Worm (Caenorhabditis elegans) whole organism, L3 larva: ENCODE data around the gene F19B6.3.

Experiments used
- aly-2 ChIP-seq: fragments of 150-350 bp; optimal IDR thresholded peaks from 2 replicates; lab custom pipeline; 2014; ENCODE audit warnings: missing biosample characterization, missing genetic modification characterization
- ama-1 ChIP-seq: fragments of 150-350 bp; optimal IDR thresholded peaks from 2 replicates; lab custom pipeline; 2018
- ceh-16 ChIP-seq: sonication (generic microtip); optimal IDR thresholded peaks from 2 replicates; lab custom pipeline; 2017; ENCODE audit warnings: missing biosample characterization, missing genetic modification characterization
- ceh-9 ChIP-seq: sonication (generic microtip); optimal IDR thresholded peaks from 2 replicates; lab custom pipeline; 2018; ENCODE audit warnings: missing biosample characterization, missing genetic modification characterization
- daf-12 ChIP-seq: fragments of 150-350 bp; optimal IDR thresholded peaks from 2 replicates; lab custom pipeline; 2014; ENCODE audit warnings: missing biosample characterization, missing genetic modification reagents, missing genetic modification characterization
- egl-27 ChIP-seq: sonication (generic microtip); optimal IDR thresholded peaks from 4 replicates; lab custom pipeline; 2017; ENCODE audit warnings: missing biosample characterization, missing genetic modification reagents, missing genetic modification characterization
- egl-5 ChIP-seq: fragments of 150-350 bp; optimal IDR thresholded peaks from 2 replicates; lab custom pipeline; 2017; ENCODE audit warnings: missing biosample characterization, missing genetic modification reagents, missing genetic modification characterization, inconsistent platforms
- elt-1 ChIP-seq: fragments of 150-350 bp; optimal IDR thresholded peaks from 2 replicates; lab custom pipeline; 2014; ENCODE audit warnings: missing biosample characterization, missing genetic modification characterization
- elt-2 ChIP-seq: sonication (generic microtip); optimal IDR thresholded peaks from 2 replicates; lab custom pipeline; 2016; ENCODE audit warnings: missing genetic modification reagents, mild to moderate bottlenecking, missing genetic modification characterization, missing compliant biosample characterization
- elt-3 ChIP-seq, 3 experiments: fragments of 150-350 bp in 1 of 3; sonication (generic microtip) in 2 of 3; optimal IDR thresholded peaks; 2 replicates in 2 of 3; 4 replicates in 1 of 3; lab custom pipeline; 2014 to 2017; ENCODE audit warnings: missing biosample characterization in 3 of 3, missing genetic modification characterization in 3 of 3
- fkh-10 ChIP-seq: sonication (generic microtip); optimal IDR thresholded peaks from 2 replicates; lab custom pipeline; 2017; ENCODE audit warnings: missing biosample characterization, missing genetic modification reagents, missing genetic modification characterization
- fkh-2 ChIP-seq: fragments of 150-350 bp; optimal IDR thresholded peaks from 2 replicates; lab custom pipeline; 2014; ENCODE audit warnings: missing biosample characterization, missing genetic modification reagents, missing genetic modification characterization
- hmg-11 ChIP-seq: sonication (generic microtip); optimal IDR thresholded peaks from 2 replicates; lab custom pipeline; 2016; ENCODE audit warnings: missing genetic modification characterization, missing compliant biosample characterization
- jun-1 ChIP-seq: fragments of 150-350 bp; optimal IDR thresholded peaks from 2 replicates; lab custom pipeline; 2014; ENCODE audit warnings: missing biosample characterization, missing genetic modification reagents, missing genetic modification characterization
- lin-15B ChIP-seq: fragments of 150-350 bp; optimal IDR thresholded peaks from 2 replicates; lab custom pipeline; 2014; ENCODE audit warnings: missing biosample characterization, missing genetic modification characterization
- lin-39 ChIP-seq: fragments of 150-350 bp; optimal IDR thresholded peaks from 2 replicates; lab custom pipeline; 2018; ENCODE audit warnings: missing biosample characterization, missing genetic modification reagents, missing genetic modification characterization
- lsy-12 ChIP-seq: sonication (generic microtip); optimal IDR thresholded peaks from 2 replicates; lab custom pipeline; 2016; ENCODE audit warnings: mild to moderate bottlenecking, missing genetic modification characterization, missing compliant biosample characterization
- mml-1 ChIP-seq: fragments of 150-350 bp; sonication (generic microtip); optimal IDR thresholded peaks from 3 replicates; lab custom pipeline; 2014; ENCODE audit warnings: missing biosample characterization, missing genetic modification characterization
- nfya-1 ChIP-seq: sonication (generic microtip); optimal IDR thresholded peaks from 2 replicates; lab custom pipeline; 2017; ENCODE audit warnings: missing genetic modification characterization, mild to moderate bottlenecking, missing compliant biosample characterization, antibody characterized with exemption, moderate library complexity; ENCODE audit not compliant: insufficient read depth
- nhr-11 ChIP-seq: fragments of 150-350 bp; optimal IDR thresholded peaks from 2 replicates; lab custom pipeline; 2014; ENCODE audit warnings: missing biosample characterization, missing genetic modification characterization
- nhr-12 ChIP-seq: fragments of 150-350 bp; optimal IDR thresholded peaks from 2 replicates; lab custom pipeline; 2014; ENCODE audit warnings: missing biosample characterization, missing genetic modification characterization
- nhr-23 ChIP-seq: fragments of 150-350 bp; optimal IDR thresholded peaks from 2 replicates; lab custom pipeline; 2014; ENCODE audit warnings: missing biosample characterization, missing genetic modification reagents, missing genetic modification characterization
- nhr-237 ChIP-seq: fragments of 150-350 bp; optimal IDR thresholded peaks from 2 replicates; lab custom pipeline; 2014; ENCODE audit warnings: missing biosample characterization, missing genetic modification characterization
- nhr-25 ChIP-seq: sonication (generic microtip); optimal IDR thresholded peaks from 2 replicates; lab custom pipeline; 2017; ENCODE audit warnings: missing biosample characterization, missing genetic modification characterization
- nhr-43 ChIP-seq: sonication (generic microtip); optimal IDR thresholded peaks from 2 replicates; lab custom pipeline; 2016; ENCODE audit warnings: mild to moderate bottlenecking, missing genetic modification characterization, missing compliant biosample characterization; ENCODE audit not compliant: poor library complexity, severe bottlenecking
- nhr-76 ChIP-seq: fragments of 150-350 bp; sonication (generic microtip); optimal IDR thresholded peaks from 5 replicates; lab custom pipeline; 2014; ENCODE audit warnings: missing biosample characterization, missing genetic modification characterization
- nhr-77 ChIP-seq: fragments of 150-350 bp; optimal IDR thresholded peaks from 2 replicates; lab custom pipeline; 2014; ENCODE audit warnings: missing biosample characterization, missing genetic modification characterization
- pha-4 ChIP-seq: fragments of 150-350 bp; optimal IDR thresholded peaks from 2 replicates; lab custom pipeline; 2014; ENCODE audit warnings: missing biosample characterization, missing genetic modification reagents, missing genetic modification characterization
- sea-2 ChIP-seq: fragments of 150-350 bp; sonication (generic microtip); optimal IDR thresholded peaks from 4 replicates; lab custom pipeline; 2014; ENCODE audit warnings: missing biosample characterization, missing genetic modification reagents, missing genetic modification characterization
- snpc-4 ChIP-seq: fragments of 150-350 bp; optimal IDR thresholded peaks from 2 replicates; lab custom pipeline; 2014; ENCODE audit warnings: missing biosample characterization, missing genetic modification characterization
- tbx-2 ChIP-seq: sonication (generic microtip); optimal IDR thresholded peaks from 2 replicates; lab custom pipeline; 2016; ENCODE audit warnings: mild to moderate bottlenecking, missing genetic modification characterization, missing compliant biosample characterization
- unc-39 ChIP-seq: sonication (generic microtip); optimal IDR thresholded peaks from 4 replicates; lab custom pipeline; 2017; ENCODE audit warnings: missing biosample characterization, missing genetic modification characterization
- unc-62 ChIP-seq: fragments of 150-350 bp; sonication (generic microtip); optimal IDR thresholded peaks from 4 replicates; lab custom pipeline; 2014; ENCODE audit warnings: missing biosample characterization, missing genetic modification reagents, missing genetic modification characterization
- zag-1 ChIP-seq: fragments of 150-350 bp; optimal IDR thresholded peaks from 2 replicates; lab custom pipeline; 2014; ENCODE audit warnings: missing biosample characterization, missing genetic modification characterization
- ztf-11 ChIP-seq: fragments of 150-350 bp; optimal IDR thresholded peaks from 2 replicates; lab custom pipeline; 2014; ENCODE audit warnings: missing biosample characterization, missing genetic modification characterization

Gene F19B6.3

ce11 chrIV:12334708-12335107, 7.7 kb downstream of the F19B6.3 start:
- peak; percentile 36 for TF ChIP-seq pha-4
- peak; percentile 25 for TF ChIP-seq nfya-1 (tag; lab: Kevin White, UChicago)
- no peak for TF ChIP-seq hmg-11 (tag; lab: Kevin White, UChicago)

- TF ChIP-seq lin-15B (tag; lab: Kevin White, UChicago): peak; percentile 25
- TF ChIP-seq nhr-237 (tag; lab: Kevin White, UChicago): no peak
- TF ChIP-seq elt-1 (tag; lab: Kevin White, UChicago): no peak
- TF ChIP-seq elt-3 (tag; optimal IDR thresholded peaks at IDR 0.05; lab: Kevin White, UChicago): no peak
- no peak for TF ChIP-seq nhr-23 (tag; lab: Kevin White, UChicago)
- peak; percentile 16 for TF ChIP-seq snpc-4 (tag; lab: Kevin White, UChicago)
- peak; percentile 37 for TF ChIP-seq nfya-1 (tag; lab: Kevin White, UChicago)
- peak; percentile 40 for TF ChIP-seq hmg-11 (tag; lab: Kevin White, UChicago)
- peak; percentile 27 for TF ChIP-seq pha-4
- TF ChIP-seq lin-39 (tag; lab: Kevin White, UChicago): peak; percentile 9
- peak; percentile 44 for TF ChIP-seq nhr-25 (tag; lab: Kevin White, UChicago)
- no peak for TF ChIP-seq fkh-10 (GFP tag; lab: Kevin White, UChicago)
Measured at ce11 chrIV:12335248-12335647, 8.2 kb downstream of the F19B6.3 start.

DNA sequence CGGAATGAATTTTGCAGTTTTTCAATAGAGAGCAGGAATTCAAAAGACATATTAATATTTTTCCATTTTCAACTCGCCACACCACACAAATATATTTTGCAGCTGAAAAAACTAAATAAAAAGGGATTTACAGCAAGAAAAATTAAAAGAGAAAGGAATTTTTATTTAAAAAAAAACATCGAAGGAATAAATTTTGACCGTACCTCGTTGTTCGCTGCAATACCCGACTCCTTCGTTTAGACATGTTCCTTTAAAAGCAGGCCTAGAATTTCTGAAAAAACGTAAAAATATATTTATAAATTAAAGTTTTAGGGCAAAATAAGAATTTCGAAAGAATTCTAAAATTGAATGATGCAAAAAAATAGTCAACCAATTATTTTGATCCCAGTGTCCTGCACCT, 8.8 kb downstream of the F19B6.3 start, which contains the start of gene F19B6.1:
Gene F19B6.1, minus strand, starts transcription at position 278 of the 400 bp plus-strand sequence.
- TF ChIP-seq lin-39 (tag; lab: Kevin White, UChicago): no peak
- no peak for TF ChIP-seq nfya-1 (tag; lab: Kevin White, UChicago)
- no peak for TF ChIP-seq nhr-11 (tag; lab: Kevin White, UChicago)
- TF ChIP-seq lin-15B (tag; lab: Kevin White, UChicago): no peak
- TF ChIP-seq nhr-12 (tag; lab: Kevin White, UChicago): no peak
- no peak for TF ChIP-seq nhr-76 (tag; lab: Kevin White, UChicago)
- no peak for TF ChIP-seq unc-62 (GFP tag; lab: Kevin White, UChicago)
- TF ChIP-seq snpc-4 (tag; lab: Kevin White, UChicago): no peak
- no peak for TF ChIP-seq nhr-43
- no peak for TF ChIP-seq fkh-10 (GFP tag; lab: Kevin White, UChicago)
- TF ChIP-seq egl-5 (tag; lab: Kevin White, UChicago): no peak
- no peak for TF ChIP-seq nhr-23 (tag; lab: Kevin White, UChicago)
- TF ChIP-seq ztf-11 (tag; lab: Kevin White, UChicago): no peak
- TF ChIP-seq ama-1 (lab: Kevin White, UChicago): no peak
- TF ChIP-seq fkh-2 (tag; lab: Kevin White, UChicago): no peak
- TF ChIP-seq nhr-77 (tag; lab: Kevin White, UChicago): no peak
- TF ChIP-seq nhr-25 (tag; lab: Kevin White, UChicago): no peak
- no peak for TF ChIP-seq ceh-9 (tag; lab: Kevin White, UChicago)

DNA sequence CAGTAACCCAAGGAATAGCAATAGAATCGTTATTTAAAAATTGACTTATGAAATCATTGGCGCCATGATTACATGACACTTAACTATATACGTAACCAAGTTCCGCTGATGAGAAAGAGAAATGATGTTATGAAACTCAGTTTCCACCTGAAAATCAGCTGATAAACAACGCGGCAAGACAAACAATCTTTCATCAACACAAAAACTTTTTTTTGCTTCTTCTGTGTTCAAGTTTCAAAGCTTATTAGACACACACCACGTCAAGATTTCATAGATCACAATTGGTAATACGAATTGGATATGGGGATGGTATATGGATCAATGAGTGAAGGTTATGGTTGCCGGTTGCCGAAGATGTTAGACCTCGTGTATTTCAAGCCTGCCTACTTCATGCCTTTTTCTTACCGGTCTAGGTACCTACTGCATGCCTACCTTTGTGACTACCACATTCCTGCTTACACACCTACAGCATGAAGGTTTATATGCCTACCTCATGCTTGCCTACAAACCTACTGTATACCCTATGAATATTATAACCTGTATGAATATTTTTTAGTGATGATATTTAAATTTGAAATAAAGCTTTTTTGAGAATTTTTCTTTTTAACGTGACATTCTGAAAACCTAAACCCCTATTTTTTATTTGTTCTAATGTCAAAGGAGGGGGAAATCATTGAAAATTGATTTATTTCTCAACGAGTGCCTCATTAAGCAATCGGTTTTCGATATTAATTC, 10.0 kb downstream of the F19B6.3 start, which contains the start of the genes F19B6.10 and wht-5:
Gene F19B6.10, plus strand, starts transcription at position 301 of the 735 bp plus-strand sequence.
Gene wht-5, plus strand, starts transcription at position 685 of the 735 bp plus-strand sequence.
- TF ChIP-seq snpc-4 (tag; lab: Kevin White, UChicago) (no peak), jun-1 (tag; lab: Kevin White, UChicago) (no peak), hmg-11 (tag; lab: Kevin White, UChicago) (no peak), fkh-2 (tag; lab: Kevin White, UChicago) (no peak)

- no peak for TF ChIP-seq nhr-77 (tag; lab: Kevin White, UChicago)
- no peak for TF ChIP-seq elt-1 (tag; lab: Kevin White, UChicago)
- no peak for TF ChIP-seq egl-27 (tag; lab: Kevin White, UChicago)
- TF ChIP-seq nhr-25 (tag; lab: Kevin White, UChicago): no peak
- TF ChIP-seq daf-12 (tag; lab: Kevin White, UChicago): no peak
- TF ChIP-seq aly-2 (tag; lab: Kevin White, UChicago): no peak
- no peak for TF ChIP-seq sea-2 (GFP tag; lab: Kevin White, UChicago)
- no peak for TF ChIP-seq elt-2 (tag; lab: Kevin White, UChicago)
- no peak for TF ChIP-seq zag-1 (tag; lab: Kevin White, UChicago)
- TF ChIP-seq unc-39: no peak
- TF ChIP-seq mml-1 (tag; lab: Kevin White, UChicago): no peak
- TF ChIP-seq nhr-11 (tag; lab: Kevin White, UChicago): no peak
- TF ChIP-seq hmg-11 (tag; lab: Kevin White, UChicago): no peak
- TF ChIP-seq ceh-9 (tag; lab: Kevin White, UChicago): no peak
- no peak for TF ChIP-seq tbx-2 (tag; lab: Kevin White, UChicago)
- no peak for TF ChIP-seq nhr-43
- TF ChIP-seq ceh-16: no peak
- no peak for TF ChIP-seq lsy-12 (tag; lab: Kevin White, UChicago)
- TF ChIP-seq snpc-4 (tag; lab: Kevin White, UChicago): no peak
Measured at ce11 chrIV:12340885-12341284, 13.9 kb downstream of the F19B6.3 start.
